Worm (Caenorhabditis elegans): Measurements from ENCODE around the gene F46F5.11.

Gene F46F5.11

DNA sequence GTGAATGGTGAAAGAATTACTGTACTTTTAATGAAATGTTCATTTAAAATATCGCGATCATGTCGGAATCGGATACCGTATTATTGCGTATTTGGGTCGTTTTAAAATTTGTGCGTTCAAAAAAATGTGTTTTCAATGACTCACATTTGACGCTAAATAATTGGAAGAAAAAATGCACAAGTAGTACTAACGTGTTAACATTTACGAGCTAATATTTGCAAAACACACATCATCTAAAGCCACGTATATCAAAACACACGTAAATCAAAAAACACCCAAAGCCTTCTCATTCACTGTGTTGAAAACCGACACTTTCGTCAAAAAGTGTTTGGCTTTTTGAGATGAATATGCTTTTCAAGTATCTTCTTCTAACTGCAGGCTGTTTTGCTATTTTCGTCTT, 17.0 kb downstream of the F46F5.11 start, which contains the start of gene F28A10.1:
Gene F28A10.1, plus strand, starts transcription at position 301 of the 400 bp plus-strand sequence.
- TF ChIP-seq ceh-16 (tag; optimal IDR thresholded peaks at IDR 0.05) (no peak), sma-3 (GFP tag; optimal IDR thresholded peaks at IDR 0.05) (no peak), nhr-23 (tag; optimal IDR thresholded peaks at IDR 0.05) (no peak), nhr-129 (tag; optimal IDR thresholded peaks at IDR 0.05) (no peak), ZK546.5 (tag; optimal IDR thresholded peaks at IDR 0.05) (no peak), lin-39 (tag; optimal IDR thresholded peaks at IDR 0.05) (no peak), gmeb-1 (tag; optimal IDR thresholded peaks at IDR 0.05) (no peak), ztf-11 (tag; optimal IDR thresholded peaks at IDR 0.05) (no peak), ceh-82 (tag; optimal IDR thresholded peaks at IDR 0.05) (no peak), blmp-1 (tag; optimal IDR thresholded peaks at IDR 0.05; ENCODE audit: insufficient read depth) (no peak), sem-4 (tag; optimal IDR thresholded peaks at IDR 0.05) (no peak), F13H6.1 (tag; optimal IDR thresholded peaks at IDR 0.05) (no peak), skn-1 (tag; optimal IDR thresholded peaks at IDR 0.05) (no peak), mdl-1 (tag; optimal IDR thresholded peaks at IDR 0.05) (no peak), fos-1 (tag; optimal IDR thresholded peaks at IDR 0.05) (no peak), C34F6.9 (tag; optimal IDR thresholded peaks at IDR 0.05) (no peak)

DNA sequence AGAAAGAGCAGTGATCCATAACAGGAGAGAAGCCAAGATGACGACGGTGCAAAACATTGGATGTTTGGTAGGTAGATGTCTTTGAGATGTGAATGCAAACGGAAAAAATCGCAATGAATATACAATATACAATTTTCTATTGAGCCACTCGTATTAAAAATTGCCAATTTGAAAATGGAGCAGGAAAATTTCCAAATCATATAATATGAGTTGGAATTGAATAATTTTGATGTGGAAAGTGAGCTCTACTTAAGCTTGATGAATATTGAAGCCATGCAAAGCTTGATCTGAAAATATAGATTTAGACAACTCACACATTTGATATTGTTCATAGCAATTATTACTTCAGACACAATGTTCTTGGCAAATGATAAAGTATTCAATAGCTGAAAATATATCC, 29.9 kb downstream of the F46F5.11 start, which contains the start of gene F28A10.8:
Gene F28A10.8, minus strand, starts transcription at position 101 of the 400 bp plus-strand sequence.
- no peak for TF ChIP-seq crh-2 (tag; optimal IDR thresholded peaks at IDR 0.05)
- no peak for TF ChIP-seq snpc-4 (tag; optimal IDR thresholded peaks at IDR 0.05)

DNA sequence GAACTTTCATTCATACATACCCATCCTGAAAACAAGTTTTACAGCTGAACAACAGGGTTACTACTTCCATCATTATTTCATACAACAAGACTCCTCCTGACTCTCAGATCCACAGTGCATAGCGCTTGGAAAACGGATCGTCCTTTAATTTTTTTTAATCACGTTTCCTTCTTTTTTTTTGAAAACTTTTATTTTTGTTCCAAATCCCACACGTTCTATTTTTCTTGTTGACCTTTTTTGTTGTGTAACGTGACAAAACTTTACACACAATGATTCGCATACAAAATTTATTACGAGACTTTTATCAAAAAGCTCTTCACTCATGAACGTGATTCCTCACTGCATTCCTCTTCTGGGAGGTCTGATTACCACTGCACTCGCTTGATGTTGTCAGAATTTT, 31.6 kb downstream of the F46F5.11 start, which contains the start of gene clc-33:
Gene clc-33, plus strand, starts transcription at position 301 of the 400 bp plus-strand sequence.
- TF ChIP-seq sma-9 (GFP tag; optimal IDR thresholded peaks at IDR 0.05) (no peak), sma-9 (tag; optimal IDR thresholded peaks at IDR 0.05) (no peak), nhr-77 (tag; optimal IDR thresholded peaks at IDR 0.05) (no peak), skn-1 (tag; optimal IDR thresholded peaks at IDR 0.05) (no peak), unc-55 (GFP tag; optimal IDR thresholded peaks at IDR 0.05) (no peak), C34F6.9 (tag; optimal IDR thresholded peaks at IDR 0.05) (no peak), gmeb-1 (tag; optimal IDR thresholded peaks at IDR 0.05) (no peak), aly-2 (tag; optimal IDR thresholded peaks at IDR 0.05) (no peak), peb-1 (tag; optimal IDR thresholded peaks at IDR 0.05) (no peak), nhr-129 (tag; optimal IDR thresholded peaks at IDR 0.05) (no peak), alr-1 (tag; optimal IDR thresholded peaks at IDR 0.05) (no peak), ama-1 (optimal IDR thresholded peaks at IDR 0.05) (no peak), lin-13 (GFP tag; optimal IDR thresholded peaks at IDR 0.05) (no peak), lin-39 (tag; optimal IDR thresholded peaks at IDR 0.05) (no peak), blmp-1 (tag; optimal IDR thresholded peaks at IDR 0.05; ENCODE audit: insufficient read depth) (no peak), elt-3 (tag; optimal IDR thresholded peaks at IDR 0.05) (no peak), unc-39 (tag; optimal IDR thresholded peaks at IDR 0.05) (no peak)

DNA sequence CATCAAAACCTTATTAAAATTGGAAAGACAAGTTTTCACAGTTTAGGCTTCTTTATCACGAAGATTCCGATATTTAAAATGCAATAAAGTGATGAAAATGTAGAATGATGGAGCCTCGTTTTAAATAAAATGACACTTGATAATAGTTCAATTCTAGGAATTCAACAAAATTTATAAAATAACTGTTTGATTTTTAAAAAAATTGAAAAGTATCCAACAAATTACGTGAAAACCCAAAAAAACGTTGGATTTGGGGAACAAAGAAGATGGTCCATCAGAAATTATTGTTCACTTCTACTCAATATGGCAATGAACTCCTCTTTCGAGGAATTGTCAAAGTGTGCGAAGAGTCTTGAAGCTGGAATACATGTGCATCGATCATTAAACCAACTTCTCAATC, 35.4 kb downstream of the F46F5.11 start, which contains the start of gene F28A10.4:
Gene F28A10.4, plus strand, starts transcription at position 301 of the 400 bp plus-strand sequence.
- TF ChIP-seq ztf-11 (tag; optimal IDR thresholded peaks at IDR 0.05), result no peak
- TF ChIP-seq ztf-4 (tag; optimal IDR thresholded peaks at IDR 0.05), result no peak
- TF ChIP-seq C34F6.9 (tag; optimal IDR thresholded peaks at IDR 0.05), result no peak
- TF ChIP-seq sma-9 (GFP tag; optimal IDR thresholded peaks at IDR 0.05), result no peak
- TF ChIP-seq sma-9 (tag; optimal IDR thresholded peaks at IDR 0.05), result no peak
- no peak for TF ChIP-seq unc-39 (tag; optimal IDR thresholded peaks at IDR 0.05)
- no peak for TF ChIP-seq skn-1 (tag; optimal IDR thresholded peaks at IDR 0.05)

DNA sequence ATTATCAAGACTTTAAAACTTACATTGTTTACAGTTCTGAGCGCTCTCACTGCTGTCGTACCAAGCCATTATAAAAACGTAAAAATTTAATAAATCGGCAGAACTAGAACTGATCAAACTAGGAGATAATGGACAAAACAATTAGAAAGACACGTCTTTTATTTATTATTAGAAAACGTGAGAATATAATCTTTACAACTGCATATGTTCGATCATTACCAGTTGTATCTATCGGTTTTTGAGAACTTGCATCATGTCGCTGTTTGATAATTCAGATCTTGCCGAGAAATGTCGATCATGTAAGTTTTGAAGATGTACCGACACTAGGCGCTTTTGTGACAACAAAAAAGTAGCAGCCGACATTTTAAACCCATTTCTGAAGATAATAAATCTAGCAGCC, 37.1 kb downstream of the F46F5.11 start, which contains the start of gene F28A10.7:
Gene F28A10.7, minus strand, starts transcription at position 101 of the 400 bp plus-strand sequence.
- TF ChIP-seq mdl-1 (tag; optimal IDR thresholded peaks at IDR 0.05), result no peak
- TF ChIP-seq lin-13 (GFP tag; optimal IDR thresholded peaks at IDR 0.05), result no peak
- TF ChIP-seq nhr-129 (tag; optimal IDR thresholded peaks at IDR 0.05), result no peak
- no peak for TF ChIP-seq gmeb-1 (tag; optimal IDR thresholded peaks at IDR 0.05)
- no peak for TF ChIP-seq unc-62 (GFP tag; optimal IDR thresholded peaks at IDR 0.05)
- TF ChIP-seq C34F6.9 (tag; optimal IDR thresholded peaks at IDR 0.05), result no peak
- TF ChIP-seq aly-2 (tag; optimal IDR thresholded peaks at IDR 0.05), result no peak
- no peak for TF ChIP-seq skn-1 (tag; optimal IDR thresholded peaks at IDR 0.05)
- TF ChIP-seq mab-5 (tag; optimal IDR thresholded peaks at IDR 0.05), result no peak
- TF ChIP-seq ZK546.5 (tag; optimal IDR thresholded peaks at IDR 0.05), result no peak
- no peak for TF ChIP-seq zag-1 (tag; optimal IDR thresholded peaks at IDR 0.05)
- TF ChIP-seq ceh-82 (tag; optimal IDR thresholded peaks at IDR 0.05), result no peak
- TF ChIP-seq mbf-1 (tag; optimal IDR thresholded peaks at IDR 0.05), result no peak
- no peak for TF ChIP-seq ceh-16 (tag; optimal IDR thresholded peaks at IDR 0.05)
- TF ChIP-seq fos-1 (tag; optimal IDR thresholded peaks at IDR 0.05), result no peak
- no peak for TF ChIP-seq nhr-23 (tag; optimal IDR thresholded peaks at IDR 0.05)
- no peak for TF ChIP-seq sem-4 (tag; optimal IDR thresholded peaks at IDR 0.05)
